Fruit fly (Drosophila melanogaster): Measurements from ENCODE around the gene pie.

DNA sequence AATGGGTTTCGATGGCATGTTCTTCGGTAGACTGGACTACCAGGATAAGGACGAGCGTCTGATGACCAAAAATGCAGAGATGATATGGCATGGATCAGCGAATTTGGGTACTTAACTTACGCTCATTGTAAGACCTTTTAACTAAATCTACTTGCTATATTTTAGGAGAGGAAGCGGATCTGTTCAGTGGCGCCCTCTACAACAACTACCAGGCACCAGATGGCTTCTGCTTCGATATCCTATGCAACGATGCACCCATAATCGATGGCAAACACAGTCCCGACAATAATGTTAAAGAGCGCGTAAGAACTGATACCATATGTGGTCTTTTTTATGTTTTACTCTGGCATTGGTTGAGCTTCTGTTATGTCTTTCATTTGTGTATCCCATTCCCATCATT is 36.4 kb upstream of the pie start:
- TF ChIP-seq CG4617 (GFP tag; optimal IDR thresholded peaks at IDR 0.05; ENCODE audit: borderline replicate concordance): no peak
- no peak for TF ChIP-seq CG12071 (GFP tag; optimal IDR thresholded peaks at IDR 0.05)
- no peak for TF ChIP-seq fd102C (GFP tag; optimal IDR thresholded peaks at IDR 0.05)
- TF ChIP-seq pb (GFP tag; optimal IDR thresholded peaks at IDR 0.05): no peak
- no peak for TF ChIP-seq tup (GFP tag; optimal IDR thresholded peaks at IDR 0.05)
- TF ChIP-seq seq (GFP tag; IDR thresholded peaks at IDR 0.05): no peak
- TF ChIP-seq CG17912 (GFP tag; optimal IDR thresholded peaks at IDR 0.05): no peak
- TF ChIP-seq CG13123 (GFP tag; optimal IDR thresholded peaks at IDR 0.05): no peak
- TF ChIP-seq crc (GFP tag; optimal IDR thresholded peaks at IDR 0.05): no peak
- TF ChIP-seq Camta (GFP tag; optimal IDR thresholded peaks at IDR 0.05): no peak
- no peak for TF ChIP-seq Bdp1 (GFP tag; optimal IDR thresholded peaks at IDR 0.05)
- TF ChIP-seq CG4404 (GFP tag; IDR thresholded peaks at IDR 0.05): no peak
- no peak for TF ChIP-seq h (optimal IDR thresholded peaks at IDR 0.05)
- no peak for TF ChIP-seq CG6765 (GFP tag; optimal IDR thresholded peaks at IDR 0.05)
